Worm (Caenorhabditis elegans): ENCODE measurements around the gene fbxc-22.

fbxc-22 gene

ce11 chrII:1650502-1650901, 40.4 kb downstream of the fbxc-22 start, which contains the start of gene fbxb-20:
fbxb-20 (minus strand) TSS chrII:1650602.
- TF ChIP-seq irx-1 (tag; optimal IDR thresholded peaks at IDR 0.05) (no peak), nhr-77 (tag; optimal IDR thresholded peaks at IDR 0.05) (no peak), elt-3 (tag; optimal IDR thresholded peaks at IDR 0.05) (no peak)

ce11 chrII:1648768-1649167, 42.1 kb downstream of the fbxc-22 start, which contains the start of gene fbxb-21:
fbxb-21 (minus strand) TSS chrII:1648868.
- TF ChIP-seq pqm-1 (tag; optimal IDR thresholded peaks at IDR 0.05): no peak
- TF ChIP-seq unc-30 (tag; optimal IDR thresholded peaks at IDR 0.05): no peak
- no peak for TF ChIP-seq sptf-1 (tag; optimal IDR thresholded peaks at IDR 0.05)
- TF ChIP-seq snu-23 (GFP tag; optimal IDR thresholded peaks at IDR 0.05): no peak
- TF ChIP-seq nhr-85 (tag): no peak

ce11 chrII:1646199-1646598, 44.7 kb downstream of the fbxc-22 start, which contains the start of gene ZC204.17:
ZC204.17 (minus strand) TSS chrII:1646299.
- TF ChIP-seq lir-3 (tag; optimal IDR thresholded peaks at IDR 0.05; ENCODE audit: poor library complexity) (no peak), skn-1 (tag; optimal IDR thresholded peaks at IDR 0.05) (no peak), ama-1 (optimal IDR thresholded peaks at IDR 0.05) (no peak), tlp-1 (tag; optimal IDR thresholded peaks at IDR 0.05) (no peak), unc-30 (tag; optimal IDR thresholded peaks at IDR 0.05) (no peak), blmp-1 (tag; optimal IDR thresholded peaks at IDR 0.05) (no peak), nhr-11 (tag; optimal IDR thresholded peaks at IDR 0.05) (no peak), xbp-1 (tag; optimal IDR thresholded peaks at IDR 0.05) (no peak), ces-1 (GFP tag; optimal IDR thresholded peaks at IDR 0.05) (no peak), sptf-1 (tag; optimal IDR thresholded peaks at IDR 0.05) (no peak), aly-2 (tag; optimal IDR thresholded peaks at IDR 0.05) (no peak), nhr-20 (tag; optimal IDR thresholded peaks at IDR 0.05) (no peak), isw-1 (GFP tag; IDR thresholded peaks at IDR 0.05) (no peak), nhr-76 (tag; optimal IDR thresholded peaks at IDR 0.05) (no peak), unc-130 (tag; optimal IDR thresholded peaks at IDR 0.05) (no peak), elt-2 (tag; optimal IDR thresholded peaks at IDR 0.05) (no peak), jun-1 (tag; optimal IDR thresholded peaks at IDR 0.05) (no peak)

ce11 chrII:1644777-1645348, 46.0 kb downstream of the fbxc-22 start, which contains the start of gene ZC204.6:
ZC204.6 (minus strand) TSS chrII:1644827.
- no peak for TF ChIP-seq unc-62 (GFP tag; optimal IDR thresholded peaks at IDR 0.05)
- no peak for TF ChIP-seq nhr-77 (tag; optimal IDR thresholded peaks at IDR 0.05)
- no peak for TF ChIP-seq pqm-1 (tag; optimal IDR thresholded peaks at IDR 0.05)
- no peak for TF ChIP-seq hlh-4 (tag; optimal IDR thresholded peaks at IDR 0.05)
- TF ChIP-seq efl-3 (GFP tag; optimal IDR thresholded peaks at IDR 0.05): no peak
- no peak for TF ChIP-seq nhr-76 (tag; optimal IDR thresholded peaks at IDR 0.05)
- TF ChIP-seq isw-1 (GFP tag; IDR thresholded peaks at IDR 0.05): no peak
- TF ChIP-seq grh-1 (GFP tag; IDR thresholded peaks at IDR 0.05): no peak
- no peak for TF ChIP-seq zag-1 (tag; optimal IDR thresholded peaks at IDR 0.05)
- TF ChIP-seq nhr-12 (tag; optimal IDR thresholded peaks at IDR 0.05): no peak
- no peak for TF ChIP-seq fkh-10 (GFP tag; optimal IDR thresholded peaks at IDR 0.05)
- TF ChIP-seq C34B4.2 (tag; optimal IDR thresholded peaks at IDR 0.05): no peak

- TF ChIP-seq fkh-8 (tag; optimal IDR thresholded peaks at IDR 0.05) (peak; percentile 62), unc-86 (tag; optimal IDR thresholded peaks at IDR 0.05) (no peak), lin-14 (GFP tag; optimal IDR thresholded peaks at IDR 0.05) (no peak)
Measured at ce11 chrII:1640496-1640895, 50.4 kb downstream of the fbxc-22 start, which contains the start of gene srh-72. srh-72 (minus strand) TSS chrII:1640596.

Data from whole organism, L1 larva.